Worm (Caenorhabditis elegans): ENCODE data around the gene rheb-1.

Gene rheb-1

DNA sequence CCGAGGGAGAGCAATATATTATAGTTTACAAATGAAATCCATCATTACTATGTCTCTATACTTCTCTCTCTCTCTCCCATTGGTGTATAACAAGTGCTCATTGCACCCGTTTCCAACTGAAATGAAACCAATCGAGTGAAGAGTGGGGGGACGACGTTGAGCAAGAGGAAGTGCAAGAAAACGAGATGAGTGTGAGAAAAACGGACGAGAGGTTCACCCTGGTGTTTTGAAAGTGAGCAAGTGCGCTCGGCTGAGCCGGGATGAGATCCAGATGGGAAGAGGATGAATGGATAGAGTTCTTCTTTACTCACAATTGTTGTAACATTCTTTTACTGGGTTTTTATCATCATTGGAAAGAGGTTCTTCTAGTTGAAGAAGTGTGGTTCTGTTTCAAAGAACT is 27.9 kb upstream of the rheb-1 start:
- TF ChIP-seq nhr-19 (GFP tag; conservative IDR thresholded peaks at IDR 0.05) (no peak), dpl-1 (GFP tag; optimal IDR thresholded peaks at IDR 0.05) (peak in 1 of 3 experiments; percentile 41), fkh-4 (tag; optimal IDR thresholded peaks at IDR 0.05; ENCODE audit: borderline replicate concordance) (peak; percentile 58), C04F5.9 (tag; optimal IDR thresholded peaks at IDR 0.05) (no peak), grh-1 (GFP tag; IDR thresholded peaks at IDR 0.05) (no peak), nhr-85 (tag) (no peak), mdl-1 (tag; optimal IDR thresholded peaks at IDR 0.05) (no peak), snu-23 (GFP tag; optimal IDR thresholded peaks at IDR 0.05) (peak; percentile 24), ztf-4 (tag; optimal IDR thresholded peaks at IDR 0.05) (no peak), pqm-1 (tag; optimal IDR thresholded peaks at IDR 0.05) (no peak), snpc-4 (tag; optimal IDR thresholded peaks at IDR 0.05) (no peak), nhr-84 (tag; optimal IDR thresholded peaks at IDR 0.05) (no peak), lin-35 (GFP tag; optimal IDR thresholded peaks at IDR 0.05) (peak in 1 of 2 experiments; percentile 32), efl-1 (optimal IDR thresholded peaks at IDR 0.05) (peak; percentile 23 to 29), efl-1 (GFP tag; optimal IDR thresholded peaks at IDR 0.05 in 1 of 2) (no peak), nhr-237 (tag; optimal IDR thresholded peaks at IDR 0.05) (no peak), lin-13 (GFP tag; optimal IDR thresholded peaks at IDR 0.05) (no peak), pax-3 (tag; optimal IDR thresholded peaks at IDR 0.05) (no peak), ztf-11 (tag; optimal IDR thresholded peaks at IDR 0.05) (no peak), hlh-17 (GFP tag; optimal IDR thresholded peaks at IDR 0.05; ENCODE audit: borderline replicate concordance) (no peak), rnt-1 (tag; optimal IDR thresholded peaks at IDR 0.05) (peak; percentile 40), skn-1 (tag; optimal IDR thresholded peaks at IDR 0.05) (no peak), zag-1 (tag; optimal IDR thresholded peaks at IDR 0.05) (no peak), ceh-63 (GFP tag; optimal IDR thresholded peaks at IDR 0.05) (no peak), zip-4 (GFP tag; optimal IDR thresholded peaks at IDR 0.05) (no peak), mep-1 (tag; optimal IDR thresholded peaks at IDR 0.05) (no peak), ceh-90 (tag; optimal IDR thresholded peaks at IDR 0.05) (no peak), tlp-1 (tag; optimal IDR thresholded peaks at IDR 0.05) (no peak), elt-3 (tag; optimal IDR thresholded peaks at IDR 0.05) (no peak), egl-27 (tag; optimal IDR thresholded peaks at IDR 0.05) (no peak), alr-1 (tag; optimal IDR thresholded peaks at IDR 0.05; ENCODE audit: borderline replicate concordance) (no peak), tbx-2 (tag; optimal IDR thresholded peaks at IDR 0.05) (no peak), sup-37 (GFP tag; optimal IDR thresholded peaks at IDR 0.05) (no peak), ces-1 (GFP tag; optimal IDR thresholded peaks at IDR 0.05) (no peak), nhr-12 (tag; optimal IDR thresholded peaks at IDR 0.05) (no peak), nhr-47 (tag; optimal IDR thresholded peaks at IDR 0.05) (no peak), isw-1 (GFP tag; IDR thresholded peaks at IDR 0.05) (peak; percentile 15), lsy-2 (tag; optimal IDR thresholded peaks at IDR 0.05) (peak in 1 of 2 experiments; percentile 64), fkh-8 (tag; optimal IDR thresholded peaks at IDR 0.05) (peak; percentile 38), nhr-77 (tag; optimal IDR thresholded peaks at IDR 0.05) (no peak), unc-130 (tag; optimal IDR thresholded peaks at IDR 0.05) (no peak), nhr-76 (tag; optimal IDR thresholded peaks at IDR 0.05) (no peak), hpl-2 (GFP tag; optimal IDR thresholded peaks at IDR 0.05) (no peak), nhr-90 (tag; optimal IDR thresholded peaks at IDR 0.05; ENCODE audit: poor library complexity) (no peak), nhr-28 (tag; optimal IDR thresholded peaks at IDR 0.05) (no peak), swsn-7 (tag; optimal IDR thresholded peaks at IDR 0.05) (peak; percentile 27), hlh-4 (tag; optimal IDR thresholded peaks at IDR 0.05) (no peak), sptf-1 (tag; optimal IDR thresholded peaks at IDR 0.05) (no peak), sox-4 (tag; optimal IDR thresholded peaks at IDR 0.05) (no peak), ama-1 (optimal IDR thresholded peaks at IDR 0.05) (no peak), Y116A8C.19 (tag; optimal IDR thresholded peaks at IDR 0.05; ENCODE audit: borderline replicate concordance) (no peak), F16B12.6 (tag; optimal IDR thresholded peaks at IDR 0.05) (no peak), ets-5 (GFP tag; IDR thresholded peaks at IDR 0.05) (no peak), fos-1 (tag; optimal IDR thresholded peaks at IDR 0.05) (no peak), elt-2 (tag; optimal IDR thresholded peaks at IDR 0.05) (no peak)
